Fruit fly (Drosophila melanogaster): Measurements from ENCODE around the gene Z600.

DNA sequence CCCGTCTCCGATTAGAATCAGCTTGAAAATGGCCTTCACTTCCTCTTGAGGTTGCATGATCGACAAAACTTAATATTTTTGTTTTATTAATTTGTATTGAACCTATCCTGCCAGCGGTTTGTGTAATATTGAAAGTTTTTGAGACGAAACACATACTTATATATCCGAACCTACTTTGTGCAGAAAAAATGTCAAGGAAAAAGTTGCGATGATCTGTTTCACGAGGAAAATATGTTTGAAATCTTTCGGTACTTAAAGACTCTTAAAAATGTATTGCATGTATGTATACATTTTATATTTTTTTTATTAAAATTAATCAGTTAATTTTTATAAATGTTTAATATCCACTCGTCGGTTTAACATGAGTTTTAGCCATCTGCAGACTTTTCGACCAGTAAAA, 23.6 kb upstream of the Z600 start, which contains the start of gene Ran-like:
- no peak for TF ChIP-seq psq (optimal IDR thresholded peaks at IDR 0.05)
- no peak for TF ChIP-seq Dll (optimal IDR thresholded peaks at IDR 0.05)
